Fruit fly (Drosophila melanogaster): Measurements from ENCODE around the gene alpha-Man-Ib.

alpha-Man-Ib gene

dm6 chr3R:29088938-29089661, 23.5 kb downstream of the alpha-Man-Ib start (continued):
- TF ChIP-seq gcm2 (GFP tag; optimal IDR thresholded peaks at IDR 0.05) (no peak), unpg (GFP tag; optimal IDR thresholded peaks at IDR 0.05) (peak; percentile 82), bowl (GFP tag; IDR thresholded peaks at IDR 0.05) (no peak), CG9876 (GFP tag; optimal IDR thresholded peaks at IDR 0.05) (no peak), Antp (GFP tag; optimal IDR thresholded peaks at IDR 0.05) (peak; percentile 40), grn (GFP tag; optimal IDR thresholded peaks at IDR 0.05) (no peak), CG8924 (tag; optimal IDR thresholded peaks at IDR 0.05) (peak; percentile 80), HLHmδ (GFP tag; optimal IDR thresholded peaks at IDR 0.05) (no peak), Oli (tag; optimal IDR thresholded peaks at IDR 0.05) (peak; percentile 79), sim (GFP tag; IDR thresholded peaks at IDR 0.05) (peak; percentile 53; the same call in 1 of the 2 replicates), CG33213 (GFP tag; optimal IDR thresholded peaks at IDR 0.05) (peak; percentile 38), CG13624 (GFP tag; optimal IDR thresholded peaks at IDR 0.05) (peak; percentile 31), Hey (tag; optimal IDR thresholded peaks at IDR 0.05) (no peak), tio (GFP tag; optimal IDR thresholded peaks at IDR 0.05) (peak; percentile 71), CG9437 (GFP tag; optimal IDR thresholded peaks at IDR 0.05) (peak; percentile 66), NC2α (GFP tag; optimal IDR thresholded peaks at IDR 0.05) (peak; percentile 16), CG10147 (GFP tag; optimal IDR thresholded peaks at IDR 0.05) (peak; percentile 64), CG31441 (GFP tag; IDR thresholded peaks at IDR 0.05) (peak; percentile 77), Hmr (GFP tag; optimal IDR thresholded peaks at IDR 0.05) (peak; percentile 74), odd (GFP tag; optimal IDR thresholded peaks at IDR 0.05) (peak; percentile 40), croc (GFP tag; conservative IDR thresholded peaks at IDR 0.05) (peak; percentile 44; the same call in 2 of the 3 replicates), CG13894 (tag; optimal IDR thresholded peaks at IDR 0.05) (no peak), seq (GFP tag; IDR thresholded peaks at IDR 0.05) (peak; percentile 59; the same call in 1 of the 2 replicates), chm (GFP tag; IDR thresholded peaks at IDR 0.05) (peak; percentile 10; the same call in 1 of the 2 replicates), Deaf1 (tag; optimal IDR thresholded peaks at IDR 0.05) (peak; percentile 17), Adf1 (GFP tag; IDR thresholded peaks at IDR 0.05) (no peak), Doc2 (GFP tag; IDR thresholded peaks at IDR 0.05) (peak; percentile 17; the same call in 1 of the 2 replicates), CG14667 (GFP tag; IDR thresholded peaks at IDR 0.05) (peak; percentile 47; the same call in 1 of the 2 replicates), CG7839 (tag; optimal IDR thresholded peaks at IDR 0.05) (peak; percentile 81), CG9932 (GFP tag; IDR thresholded peaks at IDR 0.05) (no peak), CG3847 (GFP tag; IDR thresholded peaks at IDR 0.05) (peak; percentile 57), Bgb (GFP tag; IDR thresholded peaks at IDR 0.05; ENCODE audit: partially characterized antibody) (no peak), CG6683 (GFP tag; optimal IDR thresholded peaks at IDR 0.05) (peak; percentile 45), pros (GFP tag; optimal IDR thresholded peaks at IDR 0.05) (peak; percentile 18), CG4707 (GFP tag; optimal IDR thresholded peaks at IDR 0.05) (peak; percentile 37), da (GFP tag; optimal IDR thresholded peaks at IDR 0.05) (no peak), CG14441 (GFP tag; IDR thresholded peaks at IDR 0.05) (0 out of 2 replicates have a peak, but pooled peaks have one; percentile 34), mam (GFP tag; optimal IDR thresholded peaks at IDR 0.05) (peak; percentile 42), CG2678 (tag; optimal IDR thresholded peaks at IDR 0.05) (peak; percentile 86), CG15269 (tag; optimal IDR thresholded peaks at IDR 0.05) (peak; percentile 77), ab (GFP tag; optimal IDR thresholded peaks at IDR 0.05) (no peak), CG3726 (GFP tag; IDR thresholded peaks at IDR 0.05) (0 out of 3 replicates have a peak, but pooled peaks have one; percentile 37), inv (GFP tag; IDR thresholded peaks at IDR 0.05; ENCODE audit: partially characterized antibody) (no peak), CG8089 (GFP tag; optimal IDR thresholded peaks at IDR 0.05) (peak; percentile 9), CG10959 (GFP tag; IDR thresholded peaks at IDR 0.05) (no peak), C15 (GFP tag; IDR thresholded peaks at IDR 0.05) (no peak), CG18011 (GFP tag; optimal IDR thresholded peaks at IDR 0.05) (peak; percentile 37), nmo (GFP tag; optimal IDR thresholded peaks at IDR 0.05) (peak; percentile 84), Myb (GFP tag; optimal IDR thresholded peaks at IDR 0.05) (peak; percentile 25)
